Fruit fly (Drosophila melanogaster): Measurements from ENCODE around the gene CG7126.

The CG7126 gene

dm6 chr3R:18311368-18311919 lies 8.8 kb upstream of the CG7126 start (continued):
- peak; percentile 79 for TF ChIP-seq CG12071 (GFP tag; optimal IDR thresholded peaks at IDR 0.05)
- no peak for TF ChIP-seq pita (GFP tag; optimal IDR thresholded peaks at IDR 0.05)
- peak; percentile 2 for TF ChIP-seq Vsx1 (GFP tag; optimal IDR thresholded peaks at IDR 0.05)
- peak; percentile 57 for TF ChIP-seq CG33557 (GFP tag; optimal IDR thresholded peaks at IDR 0.05)
- TF ChIP-seq ro (GFP tag; IDR thresholded peaks at IDR 0.05) = no peak
- TF ChIP-seq CG3065 (GFP tag; optimal IDR thresholded peaks at IDR 0.05) = no peak
- TF ChIP-seq ab (GFP tag; optimal IDR thresholded peaks at IDR 0.05) = peak; percentile 25
- peak; percentile 72 for TF ChIP-seq CrebB (tag; optimal IDR thresholded peaks at IDR 0.05)
- TF ChIP-seq knrl (GFP tag; IDR thresholded peaks at IDR 0.05; ENCODE audit: partially characterized antibody) = 0 out of 3 replicates have a peak, but pooled peaks have one; percentile 35
- peak; percentile 74; the same call in 1 of the 3 replicates for TF ChIP-seq CG34422 (GFP tag; IDR thresholded peaks at IDR 0.05)
- peak; percentile 51 for TF ChIP-seq CG15514 (GFP tag; optimal IDR thresholded peaks at IDR 0.05)
- TF ChIP-seq Dip3 (GFP tag; optimal IDR thresholded peaks at IDR 0.05) = peak; percentile 46
- TF ChIP-seq bsh (GFP tag; optimal IDR thresholded peaks at IDR 0.05) = peak; percentile 53 to 67
- TF ChIP-seq CG31388 (GFP tag; optimal IDR thresholded peaks at IDR 0.05) = no peak
- no peak for TF ChIP-seq klu (GFP tag; IDR thresholded peaks at IDR 0.05)
- peak; percentile 39 for TF ChIP-seq BtbVII (GFP tag; optimal IDR thresholded peaks at IDR 0.05)
- no peak for TF ChIP-seq esg (GFP tag; conservative IDR thresholded peaks at IDR 0.05)
- peak; percentile 32; the same call in 1 of the 2 replicates for TF ChIP-seq CG9215 (GFP tag; IDR thresholded peaks at IDR 0.05)
- TF ChIP-seq CG18619 (GFP tag; optimal IDR thresholded peaks at IDR 0.05) = peak; percentile 54
- TF ChIP-seq CG11504 (tag; optimal IDR thresholded peaks at IDR 0.05) = peak; percentile 77
- TF ChIP-seq mam (GFP tag; optimal IDR thresholded peaks at IDR 0.05) = no peak
- TF ChIP-seq sc (optimal IDR thresholded peaks at IDR 0.05) = no peak
- peak; percentile 32 for TF ChIP-seq sc (GFP tag; optimal IDR thresholded peaks at IDR 0.05)
- peak; percentile 31 for TF ChIP-seq CG12104 (GFP tag; optimal IDR thresholded peaks at IDR 0.05)
- peak; percentile 74 for TF ChIP-seq CG18599 (GFP tag; optimal IDR thresholded peaks at IDR 0.05)
- peak; percentile 76; the same call in 2 of the 3 replicates for TF ChIP-seq CG6175 (GFP tag; IDR thresholded peaks at IDR 0.05)
- peak; percentile 86 for TF ChIP-seq ci (GFP tag; IDR thresholded peaks at IDR 0.05)
- TF ChIP-seq CG3163 (GFP tag; optimal IDR thresholded peaks at IDR 0.05) = peak; percentile 19
- no peak for TF ChIP-seq Ravus (GFP tag; IDR thresholded peaks at IDR 0.05)
- TF ChIP-seq CG9876 (GFP tag; optimal IDR thresholded peaks at IDR 0.05) = peak; percentile 24
- TF ChIP-seq fd64A (GFP tag; optimal IDR thresholded peaks at IDR 0.05) = peak; percentile 79
- no peak for TF ChIP-seq D (optimal IDR thresholded peaks at IDR 0.05)
- TF ChIP-seq D (GFP tag; optimal IDR thresholded peaks at IDR 0.05) = peak; percentile 81
- peak; percentile 22 for TF ChIP-seq CG16863 (GFP tag; optimal IDR thresholded peaks at IDR 0.05)
- TF ChIP-seq CG10431 (GFP tag; optimal IDR thresholded peaks at IDR 0.05) = peak; percentile 37
- TF ChIP-seq Adf1 (GFP tag; IDR thresholded peaks at IDR 0.05) = peak; percentile 60; the same call in 1 of the 2 replicates
- peak; percentile 74 for TF ChIP-seq bcd (GFP tag; optimal IDR thresholded peaks at IDR 0.05)
- no peak for TF ChIP-seq zfh2 (GFP tag; optimal IDR thresholded peaks at IDR 0.05)
- TF ChIP-seq mirr (GFP tag; optimal IDR thresholded peaks at IDR 0.05) = peak; percentile 80
- no peak for TF ChIP-seq CG8290 (GFP tag; optimal IDR thresholded peaks at IDR 0.05)
- peak; percentile 47 to 71 for TF ChIP-seq CG8290 (tag; optimal IDR thresholded peaks at IDR 0.05)
- TF ChIP-seq CG13296 (GFP tag; optimal IDR thresholded peaks at IDR 0.05) = peak; percentile 32
- TF ChIP-seq Dp (GFP tag; optimal IDR thresholded peaks at IDR 0.05) = no peak
- TF ChIP-seq ewg (GFP tag; optimal IDR thresholded peaks at IDR 0.05) = peak; percentile 64
- TF ChIP-seq nmo (GFP tag; optimal IDR thresholded peaks at IDR 0.05) = peak; percentile 67
- peak; percentile 46 for TF ChIP-seq CG10267 (tag; optimal IDR thresholded peaks at IDR 0.05)
- peak; percentile 1 for TF ChIP-seq Xbp1 (GFP tag; optimal IDR thresholded peaks at IDR 0.05)
- TF ChIP-seq H15 (GFP tag; IDR thresholded peaks at IDR 0.05) = peak; percentile 36; the same call in 1 of the 3 replicates
- TF ChIP-seq CoRest (tag; optimal IDR thresholded peaks at IDR 0.05) = peak; percentile 85
- peak; percentile 44; the same call in 1 of the 2 replicates for TF ChIP-seq Drgx (GFP tag; IDR thresholded peaks at IDR 0.05)
- TF ChIP-seq CG12219 (GFP tag; optimal IDR thresholded peaks at IDR 0.05) = peak; percentile 43
